Fruit fly (Drosophila melanogaster) whole organism, prepupa: Measurements from ENCODE around the gene Tektin-C.
A peak's percentile ranks its signal among the peaks of the same experiment; 100 is the strongest.

Experiments used
- CG10631 ChIP-seq: fragments of 200-800 bp; sonication (Bioruptor generic); optimal IDR thresholded peaks from 2 replicates; lab custom pipeline; 2016; ENCODE audit warnings: missing biosample characterization, missing genetic modification characterization
- CG10669 ChIP-seq: fragments of 200-800 bp; sonication (Bioruptor generic); optimal IDR thresholded peaks from 3 replicates; lab custom pipeline; 2018; ENCODE audit warnings: missing biosample characterization, mild to moderate bottlenecking, missing genetic modification characterization, moderate library complexity
- CG11294 ChIP-seq: fragments of 200-800 bp; sonication (Bioruptor generic); IDR thresholded peaks from 2 replicates; pipeline ENCODE4 v1.3.6; 2022; ENCODE audit warnings: missing biosample characterization, missing genetic modification characterization
- CG11762 ChIP-seq: fragments of 200-800 bp; sonication (Bioruptor generic); optimal IDR thresholded peaks from 3 replicates; lab custom pipeline; 2016; ENCODE audit warnings: missing biosample characterization, missing genetic modification characterization; ENCODE audit not compliant: insufficient read depth
- CG15336 ChIP-seq: fragments of 200-800 bp; sonication (Bioruptor generic); IDR thresholded peaks from 2 replicates; pipeline ENCODE4 v1.3.6; 2022; ENCODE audit warnings: missing biosample characterization, missing genetic modification characterization
- CG1621 ChIP-seq: fragments of 200-800 bp; sonication (Bioruptor generic); optimal IDR thresholded peaks from 3 replicates; lab custom pipeline; 2018; ENCODE audit warnings: missing biosample characterization, mild to moderate bottlenecking, missing genetic modification characterization
- CG16779 ChIP-seq: fragments of 200-800 bp; sonication (Bioruptor generic); optimal IDR thresholded peaks from 3 replicates; lab custom pipeline; 2017; ENCODE audit warnings: missing biosample characterization, mild to moderate bottlenecking, missing genetic modification characterization
- CG3032 ChIP-seq: fragments of 200-800 bp; optimal IDR thresholded peaks from 2 replicates; lab custom pipeline; 2019; ENCODE audit warnings: missing biosample characterization, mild to moderate bottlenecking, missing genetic modification characterization, moderate library complexity
- CG31627 ChIP-seq: fragments of 200-800 bp; sonication (Bioruptor generic); optimal IDR thresholded peaks from 3 replicates; lab custom pipeline; 2016; ENCODE audit warnings: missing biosample characterization, missing genetic modification characterization
- CG32006 ChIP-seq: fragments of 200-800 bp; sonication (Bioruptor generic); optimal IDR thresholded peaks from 3 replicates; lab custom pipeline; 2017; ENCODE audit warnings: missing biosample characterization, mild to moderate bottlenecking, missing genetic modification characterization
- CG34406 ChIP-seq: fragments of 200-800 bp; sonication (Bioruptor generic); optimal IDR thresholded peaks from 3 replicates; lab custom pipeline; 2016; ENCODE audit warnings: missing biosample characterization, missing genetic modification characterization
- CG3919 ChIP-seq: fragments of 200-800 bp; sonication (Bioruptor generic); optimal IDR thresholded peaks from 3 replicates; lab custom pipeline; 2016; ENCODE audit warnings: missing biosample characterization, missing genetic modification characterization
- CG4318 ChIP-seq: fragments of 200-800 bp; sonication (Bioruptor generic); optimal IDR thresholded peaks from 3 replicates; lab custom pipeline; 2017; ENCODE audit warnings: missing biosample characterization, mild to moderate bottlenecking, missing genetic modification characterization
- CG6163 ChIP-seq: fragments of 200-800 bp; sonication (Bioruptor generic); IDR thresholded peaks from 3 replicates; pipeline ENCODE4 v1.3.6; 2022; ENCODE audit warnings: missing biosample characterization, missing genetic modification characterization
- CG6276 ChIP-seq: fragments of 200-800 bp; sonication (Bioruptor generic); optimal IDR thresholded peaks from 2 replicates; lab custom pipeline; 2017; ENCODE audit warnings: missing biosample characterization, mild to moderate bottlenecking, missing genetic modification characterization
- CG6792 ChIP-seq: fragments of 200-800 bp; sonication (Bioruptor generic); optimal IDR thresholded peaks from 3 replicates; lab custom pipeline; 2016; ENCODE audit warnings: missing biosample characterization, missing genetic modification characterization
- CG6808 ChIP-seq: fragments of 200-800 bp; sonication (Bioruptor generic); optimal IDR thresholded peaks from 3 replicates; lab custom pipeline; 2017; ENCODE audit warnings: missing biosample characterization, missing genetic modification characterization, mild to moderate bottlenecking, moderate library complexity, missing genetic modification reagents
- CG6854 ChIP-seq: fragments of 200-800 bp; sonication (Bioruptor generic); optimal IDR thresholded peaks from 2 replicates; lab custom pipeline; 2017; ENCODE audit warnings: missing biosample characterization, mild to moderate bottlenecking, missing genetic modification characterization
- CG7368 ChIP-seq: fragments of 200-800 bp; sonication (Bioruptor generic); optimal IDR thresholded peaks from 3 replicates; lab custom pipeline; 2016; ENCODE audit warnings: missing biosample characterization, missing genetic modification characterization
- CG8119 ChIP-seq: fragments of 200-800 bp; sonication (Bioruptor generic); IDR thresholded peaks from 3 replicates; pipeline ENCODE4 v1.3.6; 2022; ENCODE audit warnings: missing biosample characterization, missing genetic modification characterization
- CG8319 ChIP-seq: fragments of 200-800 bp; sonication (Bioruptor generic); optimal IDR thresholded peaks from 3 replicates; lab custom pipeline; 2016; ENCODE audit warnings: missing biosample characterization, missing genetic modification characterization
- CG8632 ChIP-seq: fragments of 200-800 bp; sonication (Bioruptor generic); optimal IDR thresholded peaks from 3 replicates; lab custom pipeline; 2016; ENCODE audit warnings: missing biosample characterization, missing genetic modification characterization
- CG9139 ChIP-seq: fragments of 200-800 bp; sonication (Bioruptor generic); optimal IDR thresholded peaks from 3 replicates; lab custom pipeline; 2017; ENCODE audit warnings: missing biosample characterization, mild to moderate bottlenecking, missing genetic modification characterization
- Eip75B ChIP-seq: fragments of 200-800 bp; sonication (Bioruptor generic); optimal IDR thresholded peaks from 3 replicates; lab custom pipeline; 2016; ENCODE audit warnings: missing biosample characterization, missing genetic modification characterization
- Eip78C ChIP-seq: fragments of 200-800 bp; sonication (Bioruptor generic); peaks from one replicate; lab custom pipeline; 2016; ENCODE audit warnings: missing biosample characterization, missing genetic modification characterization
- Ets96B ChIP-seq: fragments of 200-800 bp; optimal IDR thresholded peaks from 2 replicates; lab custom pipeline; 2019; ENCODE audit warnings: missing biosample characterization, mild to moderate bottlenecking, missing genetic modification characterization, moderate library complexity
- Gug ChIP-seq: fragments of 200-800 bp; sonication (Bioruptor generic); IDR thresholded peaks from 2 replicates; pipeline ENCODE4 v1.3.6; 2022; ENCODE audit warnings: missing biosample characterization, missing genetic modification characterization
- Hr38 ChIP-seq: sonication (Bioruptor generic); optimal IDR thresholded peaks from 2 replicates; lab custom pipeline; 2016; ENCODE audit warnings: missing biosample characterization, missing genetic modification characterization
- Met ChIP-seq: fragments of 200-800 bp; sonication (Bioruptor generic); optimal IDR thresholded peaks from 3 replicates; lab custom pipeline; 2016; ENCODE audit warnings: missing biosample characterization, missing genetic modification characterization
- Sox102F ChIP-seq: fragments of 200-800 bp; sonication (Bioruptor generic); optimal IDR thresholded peaks from 2 replicates; lab custom pipeline; 2016; ENCODE audit warnings: missing biosample characterization, mild to moderate bottlenecking, missing genetic modification characterization
- Sox15 ChIP-seq: fragments of 200-800 bp; sonication (Bioruptor generic); optimal IDR thresholded peaks from 3 replicates; lab custom pipeline; 2016; ENCODE audit warnings: missing biosample characterization, missing genetic modification characterization
- acj6 ChIP-seq: fragments of 200-800 bp; sonication (Bioruptor generic); optimal IDR thresholded peaks from 3 replicates; lab custom pipeline; 2016; ENCODE audit warnings: missing biosample characterization, missing genetic modification characterization
- cyc ChIP-seq: fragments of 200-800 bp; sonication (Bioruptor generic); optimal IDR thresholded peaks from 3 replicates; lab custom pipeline; 2016; ENCODE audit warnings: missing biosample characterization, missing genetic modification characterization
- dsx ChIP-seq: fragments of 200-800 bp; optimal IDR thresholded peaks from 3 replicates; lab custom pipeline; 2019; ENCODE audit warnings: missing biosample characterization, mild to moderate bottlenecking, missing genetic modification characterization, moderate library complexity; ENCODE audit not compliant: poor library complexity, severe bottlenecking
- eg ChIP-seq: fragments of 200-800 bp; sonication (Bioruptor generic); IDR thresholded peaks from 3 replicates; pipeline ENCODE4 v1.3.6; 2022; ENCODE audit warnings: missing biosample characterization, missing genetic modification characterization
- esn ChIP-seq: fragments of 200-800 bp; sonication (Bioruptor generic); optimal IDR thresholded peaks from 2 replicates; lab custom pipeline; 2016; ENCODE audit warnings: missing biosample characterization, mild to moderate bottlenecking, missing genetic modification characterization, moderate library complexity
- fd59A ChIP-seq: fragments of 200-800 bp; sonication (Bioruptor generic); optimal IDR thresholded peaks from 2 replicates; lab custom pipeline; 2017; ENCODE audit warnings: missing biosample characterization, mild to moderate bottlenecking, missing genetic modification characterization, missing genetic modification reagents
- fd85E ChIP-seq: fragments of 200-800 bp; sonication (Bioruptor generic); optimal IDR thresholded peaks from 3 replicates; lab custom pipeline; 2016; ENCODE audit warnings: missing biosample characterization, missing genetic modification characterization
- fkh ChIP-seq: fragments of 200-800 bp; sonication (Bioruptor generic); optimal IDR thresholded peaks from 3 replicates; lab custom pipeline; 2017; ENCODE audit warnings: missing biosample characterization, mild to moderate bottlenecking, missing genetic modification characterization, moderate library complexity
- net ChIP-seq: fragments of 200-800 bp; sonication (Bioruptor generic); optimal IDR thresholded peaks from 3 replicates; lab custom pipeline; 2016; ENCODE audit warnings: missing biosample characterization, missing genetic modification characterization
- salr ChIP-seq, 2 experiments: fragments of 200-800 bp; sonication (Bioruptor generic); optimal IDR thresholded peaks; 3 replicates each; lab custom pipeline; 2016 to 2018; ENCODE audit warnings: missing biosample characterization in 2 of 2, missing genetic modification characterization in 2 of 2, mild to moderate bottlenecking in 1 of 2
- spab ChIP-seq: fragments of 200-800 bp; sonication (Bioruptor generic); optimal IDR thresholded peaks from 2 replicates; lab custom pipeline; 2017; ENCODE audit warnings: missing biosample characterization, mild to moderate bottlenecking, missing genetic modification characterization, missing genetic modification reagents
- ss ChIP-seq, 2 experiments: fragments of 200-800 bp; sonication (Bioruptor generic); optimal IDR thresholded peaks; 2 replicates in 1 of 2; 3 replicates in 1 of 2; lab custom pipeline; 2017 to 2018; ENCODE audit warnings: mild to moderate bottlenecking in 2 of 2, missing biosample characterization in 2 of 2, missing genetic modification characterization in 2 of 2, moderate library complexity in 1 of 2
- svp ChIP-seq: fragments of 200-800 bp; sonication (Bioruptor generic); peaks from one replicate; lab custom pipeline; 2016; ENCODE audit warnings: missing biosample characterization, missing genetic modification characterization
- topi ChIP-seq: fragments of 200-800 bp; sonication (Bioruptor generic); optimal IDR thresholded peaks from 3 replicates; lab custom pipeline; 2016; ENCODE audit warnings: missing biosample characterization, missing genetic modification characterization
- vri ChIP-seq: fragments of 200-800 bp; sonication (Bioruptor generic); optimal IDR thresholded peaks from 3 replicates; lab custom pipeline; 2016; ENCODE audit warnings: missing biosample characterization, mild to moderate bottlenecking, missing genetic modification characterization

The Tektin-C gene

DNA sequence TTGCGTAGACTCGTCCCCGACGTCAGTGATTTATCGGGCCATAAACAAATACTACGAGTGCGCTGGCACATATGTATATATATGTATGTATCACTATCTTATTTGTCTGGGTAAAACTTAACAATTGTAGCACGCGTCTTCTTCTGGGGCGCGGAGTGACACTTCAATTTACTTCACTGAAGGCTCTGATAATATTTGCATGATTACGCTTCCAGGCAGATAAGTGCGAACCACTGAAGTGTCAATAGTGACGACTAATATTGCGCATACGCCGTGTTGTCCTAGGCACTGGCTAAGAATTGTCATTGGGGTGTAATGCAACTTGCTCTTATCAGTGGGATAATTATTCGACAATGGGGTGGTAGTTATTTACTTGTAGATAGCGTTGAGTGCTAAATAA, 25.2 kb upstream of the Tektin-C start:
- TF ChIP-seq CG34406 (GFP tag; lab: Kevin White, UChicago) (peak; percentile 27), CG1621 (tag; lab: Kevin White, UChicago) (peak; percentile 36), CG16779 (peak; percentile 21), Gug (no peak), spab (peak; percentile 39), eg (GFP tag; lab: Robert Waterston, UW) (0 out of 3 replicates have a peak, but pooled peaks have one; percentile 38), fd85E (GFP tag; lab: Kevin White, UChicago) (no peak), net (GFP tag; lab: Kevin White, UChicago) (peak; percentile 9), vri (GFP tag; lab: Kevin White, UChicago) (peak; percentile 1), CG9139 (peak; percentile 29), CG15336 (GFP tag; lab: Robert Waterston, UW) (0 out of 2 replicates have a peak, but pooled peaks have one; percentile 18), fd59A (GFP tag; lab: Kevin White, UChicago) (peak; percentile 23), CG3919 (GFP tag; lab: Kevin White, UChicago) (peak; percentile 30), acj6 (GFP tag; lab: Kevin White, UChicago) (no peak), CG4318 (GFP tag; lab: Kevin White, UChicago) (no peak), CG10631 (GFP tag; lab: Kevin White, UChicago) (no peak), ss (GFP tag; optimal IDR thresholded peaks at IDR 0.05; lab: Kevin White, UChicago) (peak; percentile 8 to 64), Met (GFP tag; lab: Kevin White, UChicago) (no peak), topi (GFP tag; lab: Kevin White, UChicago) (peak; percentile 4), CG8119 (no peak), Ets96B (tag; lab: Kevin White, UChicago) (no peak), Sox102F (GFP tag; lab: Kevin White, UChicago) (no peak), CG6792 (peak; percentile 8), esn (GFP tag; lab: Kevin White, UChicago) (peak; percentile 19), Eip78C (GFP tag; lab: Kevin White, UChicago) (peak; percentile 86), CG8632 (peak; percentile 29), fkh (GFP tag; lab: Kevin White, UChicago) (peak; percentile 55), CG6276 (GFP tag; lab: Kevin White, UChicago) (peak; percentile 5), CG6808 (peak; percentile 37), CG31627 (GFP tag; lab: Kevin White, UChicago) (no peak), CG10669 (GFP tag; lab: Kevin White, UChicago) (peak; percentile 43), CG6854 (GFP tag; lab: Kevin White, UChicago) (peak; percentile 7), salr (GFP tag; optimal IDR thresholded peaks at IDR 0.05; lab: Kevin White, UChicago) (peak in 1 of 2 experiments; percentile 16), CG11762 (GFP tag; lab: Kevin White, UChicago) (peak; percentile 3), svp (GFP tag; lab: Kevin White, UChicago) (peak; percentile 35), CG3032 (peak; percentile 1), CG7368 (GFP tag; lab: Kevin White, UChicago) (peak; percentile 38), CG11294 (GFP tag; lab: Robert Waterston, UW) (no peak)

DNA sequence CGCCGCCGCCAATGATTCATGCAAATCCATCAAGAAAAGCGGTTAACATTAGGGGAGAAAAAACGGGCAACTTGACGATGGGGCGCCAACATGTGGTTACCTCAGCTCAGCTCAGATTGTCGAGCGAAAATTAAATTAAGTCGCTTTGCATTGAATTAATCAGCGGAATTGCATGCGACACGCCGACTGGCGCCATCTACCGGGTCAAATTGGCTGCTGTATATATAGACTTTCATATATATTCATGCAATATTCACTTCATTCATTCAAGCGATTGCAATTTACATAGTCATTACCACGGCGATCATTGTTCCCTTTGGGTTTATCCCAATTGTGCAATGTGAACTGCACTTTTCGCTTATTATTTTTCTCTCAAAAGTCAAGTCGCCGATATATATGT, 24.4 kb upstream of the Tektin-C start:
- no peak for TF ChIP-seq CG6163
- no peak for TF ChIP-seq CG8632
- no peak for TF ChIP-seq Sox15 (GFP tag; lab: Kevin White, UChicago)
- TF ChIP-seq CG11762 (GFP tag; lab: Kevin White, UChicago) = no peak
- no peak for TF ChIP-seq cyc
- TF ChIP-seq CG6276 (GFP tag; lab: Kevin White, UChicago) = no peak
- TF ChIP-seq CG10631 (GFP tag; lab: Kevin White, UChicago) = no peak
- no peak for TF ChIP-seq fd85E (GFP tag; lab: Kevin White, UChicago)
- TF ChIP-seq CG1621 (tag; lab: Kevin White, UChicago) = no peak
- TF ChIP-seq CG6808 = no peak
- TF ChIP-seq CG10669 (GFP tag; lab: Kevin White, UChicago) = no peak
- TF ChIP-seq dsx (GFP tag; lab: Kevin White, UChicago) = no peak
- TF ChIP-seq CG6792 = no peak
- TF ChIP-seq CG32006 (GFP tag; lab: Kevin White, UChicago) = no peak
- TF ChIP-seq acj6 (GFP tag; lab: Kevin White, UChicago) = no peak
- TF ChIP-seq Eip75B (GFP tag; lab: Kevin White, UChicago) = no peak
- TF ChIP-seq CG8319 (GFP tag; lab: Kevin White, UChicago) = no peak
- no peak for TF ChIP-seq Hr38 (GFP tag; lab: Kevin White, UChicago)
- no peak for TF ChIP-seq CG3032
